Fruit fly (Drosophila melanogaster) whole organism, embryonic: Measurements from ENCODE around the gene Vps37B.

Experiments used
- Atf-2 ChIP-seq: fragments of 200-800 bp; sonication (Bioruptor generic); optimal IDR thresholded peaks from 2 replicates; lab custom pipeline; 2016; ENCODE audit warnings: missing biosample characterization, missing genetic modification characterization
- Atf3 ChIP-seq: fragments of 200-800 bp; sonication (Bioruptor generic); optimal IDR thresholded peaks from 3 replicates; lab custom pipeline; 2016; ENCODE audit warnings: missing biosample characterization, missing genetic modification characterization
- CG10209 ChIP-seq: fragments of 200-800 bp; sonication (Bioruptor generic); optimal IDR thresholded peaks from 3 replicates; lab custom pipeline; 2017; ENCODE audit warnings: missing biosample characterization, mild to moderate bottlenecking, missing genetic modification characterization, missing genetic modification reagents
- CG1024 ChIP-seq: fragments of 200-800 bp; sonication (Bioruptor generic); IDR thresholded peaks from 2 replicates; pipeline ENCODE4 v1.3.6; 2022; ENCODE audit warnings: missing biosample characterization, missing genetic modification characterization
- CG11085 ChIP-seq: fragments of 200-800 bp; sonication (Bioruptor generic); IDR thresholded peaks from 2 replicates; pipeline ENCODE4 v1.3.6; 2022; ENCODE audit warnings: missing biosample characterization, missing genetic modification characterization
- CG11398 ChIP-seq: fragments of 200-800 bp; sonication (Bioruptor generic); optimal IDR thresholded peaks from 2 replicates; lab custom pipeline; 2016; ENCODE audit warnings: missing biosample characterization, missing genetic modification characterization
- CG12219 ChIP-seq: fragments of 200-800 bp; sonication (Bioruptor generic); optimal IDR thresholded peaks from 3 replicates; lab custom pipeline; 2018; ENCODE audit warnings: missing biosample characterization, mild to moderate bottlenecking, missing genetic modification characterization
- CG12299 ChIP-seq: fragments of 200-800 bp; sonication (Bioruptor generic); optimal IDR thresholded peaks from 2 replicates; lab custom pipeline; 2018; ENCODE audit warnings: missing biosample characterization, mild to moderate bottlenecking, missing genetic modification characterization
- CG13775 ChIP-seq: fragments of 200-800 bp; sonication (Bioruptor generic); optimal IDR thresholded peaks from 3 replicates; lab custom pipeline; 2017; ENCODE audit warnings: missing biosample characterization, mild to moderate bottlenecking, missing genetic modification characterization
- CG15514 ChIP-seq: fragments of 200-800 bp; sonication (Bioruptor generic); optimal IDR thresholded peaks from 3 replicates; lab custom pipeline; 2017; ENCODE audit warnings: missing biosample characterization, missing genetic modification characterization, mild to moderate bottlenecking, moderate library complexity, missing genetic modification reagents
- CG15696 ChIP-seq: fragments of 200-800 bp; sonication (Bioruptor generic); optimal IDR thresholded peaks from 2 replicates; lab custom pipeline; 2019; ENCODE audit warnings: missing biosample characterization, mild to moderate bottlenecking, missing genetic modification characterization, moderate library complexity
- CG17612 ChIP-seq: fragments of 200-800 bp; sonication (Bioruptor generic); IDR thresholded peaks from 2 replicates; pipeline ENCODE4 v1.3.6; 2022; ENCODE audit warnings: missing biosample characterization, missing genetic modification characterization
- CG18262 ChIP-seq: fragments of 200-800 bp; optimal IDR thresholded peaks from 3 replicates; lab custom pipeline; 2019; ENCODE audit warnings: missing biosample characterization, mild to moderate bottlenecking, missing genetic modification characterization, moderate library complexity
- CG2712 ChIP-seq: fragments of 200-800 bp; optimal IDR thresholded peaks from 3 replicates; lab custom pipeline; 2019; ENCODE audit warnings: missing biosample characterization, mild to moderate bottlenecking, missing genetic modification characterization, moderate library complexity
- CG31224 ChIP-seq: fragments of 200-800 bp; sonication (Bioruptor generic); IDR thresholded peaks from 2 replicates; pipeline ENCODE4 v1.3.6; 2022; ENCODE audit warnings: missing biosample characterization, missing genetic modification characterization
- CG6175 ChIP-seq: fragments of 200-800 bp; sonication (Bioruptor generic); IDR thresholded peaks from 3 replicates; pipeline ENCODE4 v1.3.6; 2022; ENCODE audit warnings: missing biosample characterization, missing genetic modification characterization
- CG6683 ChIP-seq: fragments of 200-800 bp; sonication (Bioruptor generic); optimal IDR thresholded peaks from 2 replicates; lab custom pipeline; 2017; ENCODE audit warnings: missing biosample characterization, mild to moderate bottlenecking, missing genetic modification characterization, missing genetic modification reagents
- CG7963 ChIP-seq: fragments of 200-800 bp; sonication (Bioruptor generic); IDR thresholded peaks from 3 replicates; pipeline ENCODE4 v1.3.6; 2022; ENCODE audit warnings: missing biosample characterization, missing genetic modification characterization; ENCODE audit not compliant: partially characterized antibody
- CG8765 ChIP-seq: fragments of 200-800 bp; sonication (Bioruptor generic); IDR thresholded peaks from 2 replicates; pipeline ENCODE4 v1.3.6; 2022; ENCODE audit warnings: missing biosample characterization, missing genetic modification characterization
- CG9609 ChIP-seq: fragments of 200-800 bp; sonication (Bioruptor generic); optimal IDR thresholded peaks from 3 replicates; lab custom pipeline; 2016; ENCODE audit warnings: missing biosample characterization, missing genetic modification characterization
- Deaf1 ChIP-seq: fragments of 200-800 bp; optimal IDR thresholded peaks from 3 replicates; lab custom pipeline; 2019; ENCODE audit warnings: missing biosample characterization, mild to moderate bottlenecking, missing genetic modification characterization, moderate library complexity
- HHEX ChIP-seq: fragments of 200-800 bp; sonication (Bioruptor generic); optimal IDR thresholded peaks from 3 replicates; lab custom pipeline; 2017; ENCODE audit warnings: missing biosample characterization, mild to moderate bottlenecking, missing genetic modification characterization, missing genetic modification reagents
- HLH3B ChIP-seq: fragments of 200-800 bp; sonication (Bioruptor generic); IDR thresholded peaks from 2 replicates; pipeline ENCODE4 v1.3.6; 2022; ENCODE audit warnings: missing biosample characterization, missing genetic modification characterization
- Hr39 ChIP-seq: fragments of >200 bp; optimal IDR thresholded peaks from 2 replicates; lab custom pipeline; 2017
- Meics ChIP-seq: fragments of 200-800 bp; sonication (Bioruptor generic); optimal IDR thresholded peaks from 2 replicates; lab custom pipeline; 2017; ENCODE audit warnings: missing biosample characterization, mild to moderate bottlenecking, missing genetic modification characterization
- Sox100B ChIP-seq: fragments of 200-800 bp; sonication (Bioruptor generic); optimal IDR thresholded peaks from 3 replicates; lab custom pipeline; 2018; ENCODE audit warnings: missing biosample characterization, mild to moderate bottlenecking, missing genetic modification characterization
- Taf1 ChIP-seq: fragments of 200-800 bp; sonication (Bioruptor generic); IDR thresholded peaks from 2 replicates; pipeline ENCODE4 v1.3.6; 2022; ENCODE audit warnings: missing biosample characterization, missing genetic modification characterization
- abd-A ChIP-seq: fragments of 200-800 bp; sonication (Bioruptor generic); optimal IDR thresholded peaks from 3 replicates; lab custom pipeline; 2019; ENCODE audit warnings: missing biosample characterization, mild to moderate bottlenecking, missing genetic modification characterization, moderate library complexity
- ash1 ChIP-seq: fragments of 200-800 bp; sonication (Bioruptor generic); optimal IDR thresholded peaks from 2 replicates; lab custom pipeline; 2018; ENCODE audit warnings: missing biosample characterization, mild to moderate bottlenecking, missing genetic modification characterization
- bigmax ChIP-seq: fragments of 200-800 bp; sonication (Bioruptor generic); optimal IDR thresholded peaks from 2 replicates; lab custom pipeline; 2018; ENCODE audit warnings: missing biosample characterization, mild to moderate bottlenecking, missing genetic modification characterization
- bowl ChIP-seq: fragments of 200-800 bp; sonication (Bioruptor generic); IDR thresholded peaks from 2 replicates; pipeline ENCODE4 v1.3.6; 2022; ENCODE audit warnings: missing biosample characterization, missing genetic modification characterization
- chif ChIP-seq, 2 experiments: fragments of 200-800 bp; sonication (Bioruptor generic); optimal IDR thresholded peaks; 3 replicates each; lab custom pipeline; 2016; ENCODE audit warnings: missing biosample characterization in 2 of 2, missing genetic modification characterization in 2 of 2
- dan ChIP-seq: fragments of 200-800 bp; sonication (Bioruptor generic); IDR thresholded peaks from 2 replicates; pipeline ENCODE4 v1.3.6; 2022; ENCODE audit warnings: missing biosample characterization, missing genetic modification characterization
- eve ChIP-seq, 2 experiments: fragments of >200 bp; optimal IDR thresholded peaks; 2 replicates each; lab custom pipeline; 2017; ENCODE audit warnings: missing biosample characterization in 2 of 2, missing genetic modification characterization in 2 of 2
- ftz-f1 ChIP-seq: fragments of 200-800 bp; sonication (Bioruptor generic); optimal IDR thresholded peaks from 2 replicates; lab custom pipeline; 2016; ENCODE audit warnings: missing biosample characterization, missing genetic modification characterization
- ind ChIP-seq: fragments of 200-800 bp; sonication (Bioruptor generic); optimal IDR thresholded peaks from 3 replicates; lab custom pipeline; 2016; ENCODE audit warnings: missing biosample characterization, missing genetic modification characterization
- lilli ChIP-seq: fragments of 200-800 bp; sonication (Bioruptor generic); optimal IDR thresholded peaks from 3 replicates; lab custom pipeline; 2016; ENCODE audit warnings: missing biosample characterization, missing genetic modification characterization
- nom ChIP-seq: fragments of 200-800 bp; sonication (Bioruptor generic); optimal IDR thresholded peaks from 2 replicates; lab custom pipeline; 2017; ENCODE audit warnings: missing biosample characterization, missing genetic modification characterization, mild to moderate bottlenecking, moderate library complexity, missing genetic modification reagents
- pan ChIP-seq, 4 experiments: fragments of >200 bp in 3 of 4; fragments of 200-800 bp in 1 of 4; sonication (Bioruptor generic) in 1 of 4; optimal IDR thresholded peaks in 3 of 4; IDR thresholded peaks in 1 of 4; 2 replicates each; pipeline versions ENCODE4 v1.3.6 to Lab custom; 2017 to 2022; ENCODE audit warnings: missing biosample characterization in 2 of 4, missing genetic modification characterization in 2 of 4, mixed read lengths in 1 of 4
- phol ChIP-seq: fragments of 200-800 bp; sonication (Bioruptor generic); optimal IDR thresholded peaks from 3 replicates; lab custom pipeline; 2018; ENCODE audit warnings: missing biosample characterization, mild to moderate bottlenecking, missing genetic modification characterization, moderate library complexity
- pnt ChIP-seq: fragments of 200-800 bp; sonication (Bioruptor generic); optimal IDR thresholded peaks from 3 replicates; lab custom pipeline; 2016; ENCODE audit warnings: missing biosample characterization, missing genetic modification characterization
- prd ChIP-seq, 3 experiments: fragments of >200 bp in 2 of 3; fragments of 200-800 bp in 1 of 3; sonication (Bioruptor generic) in 1 of 3; optimal IDR thresholded peaks in 2 of 3; IDR thresholded peaks in 1 of 3; 2 replicates in 2 of 3; 3 replicates in 1 of 3; pipeline versions ENCODE4 v1.3.6 to Lab custom; 2017 to 2022; ENCODE audit warnings: missing biosample characterization in 1 of 3, missing genetic modification characterization in 1 of 3
- slbo ChIP-seq: fragments of 200-800 bp; sonication (Bioruptor generic); IDR thresholded peaks from 2 replicates; pipeline ENCODE4 v1.3.6; 2022; ENCODE audit warnings: missing biosample characterization, missing genetic modification characterization
- slou ChIP-seq: fragments of 200-800 bp; sonication (Bioruptor generic); optimal IDR thresholded peaks from 3 replicates; lab custom pipeline; 2016; ENCODE audit warnings: missing biosample characterization, missing genetic modification characterization
- sr ChIP-seq: fragments of 200-800 bp; sonication (Bioruptor generic); IDR thresholded peaks from 3 replicates; pipeline ENCODE4 v1.3.6; 2022; ENCODE audit warnings: missing biosample characterization, missing genetic modification characterization
- toy ChIP-seq: fragments of 200-800 bp; sonication (Bioruptor generic); IDR thresholded peaks from 2 replicates; pipeline ENCODE4 v1.3.6; 2022; ENCODE audit warnings: missing biosample characterization, missing genetic modification characterization
- trem ChIP-seq: fragments of 200-800 bp; optimal IDR thresholded peaks from 3 replicates; lab custom pipeline; 2019; ENCODE audit warnings: missing biosample characterization, mild to moderate bottlenecking, missing genetic modification characterization, moderate library complexity
- tup ChIP-seq: fragments of 200-800 bp; sonication (Bioruptor generic); optimal IDR thresholded peaks from 2 replicates; lab custom pipeline; 2016; ENCODE audit warnings: missing biosample characterization, mild to moderate bottlenecking, missing genetic modification characterization, moderate library complexity
- vnd ChIP-seq: fragments of 200-800 bp; sonication (Bioruptor generic); IDR thresholded peaks from 3 replicates; pipeline ENCODE4 v1.3.6; 2022; ENCODE audit warnings: missing biosample characterization, missing genetic modification characterization; ENCODE audit not compliant: partially characterized antibody
- yki ChIP-seq: fragments of >200 bp; optimal IDR thresholded peaks from 3 replicates; lab custom pipeline; 2018
- zf30C ChIP-seq: fragments of 200-800 bp; sonication (Bioruptor generic); optimal IDR thresholded peaks from 3 replicates; lab custom pipeline; 2018; ENCODE audit warnings: missing biosample characterization, mild to moderate bottlenecking, missing genetic modification characterization

The Vps37B gene

dm6 chr3R:5198302-5198701, 27.7 kb upstream of the Vps37B start (continued):
- TF ChIP-seq CG18262 (peak; percentile 21), prd (optimal IDR thresholded peaks at IDR 0.05; lab: Kevin White, UChicago) (no peak), prd (GFP tag; IDR thresholded peaks at IDR 0.05; lab: Robert Waterston, UW) (peak; percentile 56; the same call in 2 of the 3 replicates), dan (GFP tag; lab: Robert Waterston, UW) (no peak), Atf3 (no peak), HHEX (peak; percentile 48), chif (GFP tag; optimal IDR thresholded peaks at IDR 0.05; lab: Kevin White, UChicago) (peak; percentile 23 to 45), Hr39 (no peak), CG6175 (no peak), CG31224 (GFP tag; lab: Robert Waterston, UW) (no peak), Meics (GFP tag; lab: Kevin White, UChicago) (peak; percentile 79), bowl (no peak), CG10209 (GFP tag; lab: Kevin White, UChicago) (peak; percentile 57), toy (no peak), CG13775 (GFP tag; lab: Kevin White, UChicago) (peak; percentile 48), CG12299 (tag; lab: Kevin White, UChicago) (peak; percentile 18), HLH3B (GFP tag; lab: Robert Waterston, UW) (peak; percentile 51; the same call in 1 of the 2 replicates), pan (optimal IDR thresholded peaks at IDR 0.05; lab: Kevin White, UChicago) (no peak), pan (GFP tag; optimal IDR thresholded peaks at IDR 0.05 in 1 of 2, IDR thresholded peaks at IDR 0.05 in 1 of 2) (peak in 1 of 2 experiments; percentile 69), CG1024 (no peak), phol (peak; percentile 20), CG12219 (GFP tag; lab: Kevin White, UChicago) (peak; percentile 60), ftz-f1 (no peak), ash1 (no peak), vnd (no peak), nom (GFP tag; lab: Kevin White, UChicago) (no peak), slbo (GFP tag; lab: Robert Waterston, UW) (no peak; the same call in 1 of the 2 replicates), lilli (peak; percentile 79), CG15696 (tag; lab: Kevin White, UChicago) (no peak), CG2712 (tag; lab: Kevin White, UChicago) (peak; percentile 9), ind (GFP tag; lab: Kevin White, UChicago) (peak; percentile 70), CG11398 (GFP tag; lab: Kevin White, UChicago) (peak; percentile 21), bigmax (GFP tag; lab: Kevin White, UChicago) (no peak), sr (GFP tag; lab: Robert Waterston, UW) (no peak), CG15514 (peak; percentile 72), CG11085 (GFP tag; lab: Robert Waterston, UW) (no peak; the same call in 1 of the 2 replicates), CG7963 (GFP tag; lab: Robert Waterston, UW) (no peak), Deaf1 (tag; lab: Kevin White, UChicago) (peak; percentile 96), CG8765 (GFP tag; lab: Robert Waterston, UW) (no peak), CG6683 (GFP tag; lab: Kevin White, UChicago) (peak; percentile 62), yki (lab: Kevin White, UChicago) (no peak), abd-A (tag; lab: Kevin White, UChicago) (peak; percentile 77), Sox100B (GFP tag; lab: Kevin White, UChicago) (no peak), slou (GFP tag; lab: Kevin White, UChicago) (no peak), pnt (GFP tag; lab: Kevin White, UChicago) (peak; percentile 41), tup (GFP tag; lab: Kevin White, UChicago) (peak; percentile 20), trem (tag; lab: Kevin White, UChicago) (no peak), CG17612 (no peak), zf30C (GFP tag; lab: Kevin White, UChicago) (peak; percentile 51), Atf-2 (GFP tag; lab: Kevin White, UChicago) (no peak), Taf1 (GFP tag; lab: Robert Waterston, UW) (0 out of 2 replicates have a peak, but pooled peaks have one; percentile 32), eve (GFP tag; optimal IDR thresholded peaks at IDR 0.05; lab: Kevin White, UChicago) (no peak), CG9609 (peak; percentile 49)
